Worm (Caenorhabditis elegans) whole organism, L3 larva: ENCODE measurements around the gene npp-21.

ENCODE experiments used
- ama-1 ChIP-seq: fragments of 150-350 bp; optimal IDR thresholded peaks from 2 replicates; lab custom pipeline; 2018
- daf-12 ChIP-seq: fragments of 150-350 bp; optimal IDR thresholded peaks from 2 replicates; lab custom pipeline; 2014; ENCODE audit warnings: missing biosample characterization, missing genetic modification reagents, missing genetic modification characterization
- elt-2 ChIP-seq: sonication (generic microtip); optimal IDR thresholded peaks from 2 replicates; lab custom pipeline; 2016; ENCODE audit warnings: missing genetic modification reagents, mild to moderate bottlenecking, missing genetic modification characterization, missing compliant biosample characterization
- eor-1 ChIP-seq, 2 experiments: fragments of 150-350 bp; optimal IDR thresholded peaks; 2 replicates each; lab custom pipeline; 2014 to 2018; ENCODE audit warnings: missing biosample characterization in 2 of 2, missing genetic modification characterization in 2 of 2
- fkh-10 ChIP-seq: sonication (generic microtip); optimal IDR thresholded peaks from 2 replicates; lab custom pipeline; 2017; ENCODE audit warnings: missing biosample characterization, missing genetic modification reagents, missing genetic modification characterization
- fos-1 ChIP-seq: fragments of 150-350 bp; optimal IDR thresholded peaks from 2 replicates; lab custom pipeline; 2014; ENCODE audit warnings: missing biosample characterization, missing genetic modification characterization
- jun-1 ChIP-seq: fragments of 150-350 bp; optimal IDR thresholded peaks from 2 replicates; lab custom pipeline; 2014; ENCODE audit warnings: missing biosample characterization, missing genetic modification reagents, missing genetic modification characterization
- lin-39 ChIP-seq: fragments of 150-350 bp; optimal IDR thresholded peaks from 2 replicates; lab custom pipeline; 2018; ENCODE audit warnings: missing biosample characterization, missing genetic modification reagents, missing genetic modification characterization
- nhr-12 ChIP-seq: fragments of 150-350 bp; optimal IDR thresholded peaks from 2 replicates; lab custom pipeline; 2014; ENCODE audit warnings: missing biosample characterization, missing genetic modification characterization
- pha-4 ChIP-seq: fragments of 150-350 bp; optimal IDR thresholded peaks from 2 replicates; lab custom pipeline; 2014; ENCODE audit warnings: missing biosample characterization, missing genetic modification reagents, missing genetic modification characterization
- snpc-4 ChIP-seq: fragments of 150-350 bp; optimal IDR thresholded peaks from 2 replicates; lab custom pipeline; 2014; ENCODE audit warnings: missing biosample characterization, missing genetic modification characterization
- tbx-2 ChIP-seq: sonication (generic microtip); optimal IDR thresholded peaks from 2 replicates; lab custom pipeline; 2016; ENCODE audit warnings: mild to moderate bottlenecking, missing genetic modification characterization, missing compliant biosample characterization
- unc-39 ChIP-seq: sonication (generic microtip); optimal IDR thresholded peaks from 4 replicates; lab custom pipeline; 2017; ENCODE audit warnings: missing biosample characterization, missing genetic modification characterization
- unc-62 ChIP-seq: fragments of 150-350 bp; sonication (generic microtip); optimal IDR thresholded peaks from 4 replicates; lab custom pipeline; 2014; ENCODE audit warnings: missing biosample characterization, missing genetic modification reagents, missing genetic modification characterization

DNA sequence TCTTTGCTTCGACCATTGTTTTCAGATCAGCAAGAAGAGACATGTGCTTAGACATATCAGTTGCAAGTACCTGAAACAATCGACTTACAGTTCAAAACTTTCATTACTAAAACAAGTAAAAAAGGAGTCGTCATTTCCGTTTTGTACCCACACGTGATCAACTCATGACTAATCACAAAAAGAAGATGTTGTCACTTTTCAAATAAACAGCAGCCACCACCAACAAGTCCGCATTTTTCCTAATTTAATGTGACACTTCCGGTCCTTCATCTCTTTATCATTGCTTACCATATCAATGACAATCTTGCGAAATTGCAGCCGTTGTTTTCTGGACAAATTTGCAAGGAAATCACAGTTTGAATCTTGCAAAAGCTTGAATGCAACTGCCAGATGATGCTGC, 29.2 kb downstream of the npp-21 start:
- TF ChIP-seq daf-12 (tag; lab: Kevin White, UChicago) (no peak), fos-1 (tag; lab: Kevin White, UChicago) (no peak), unc-62 (no peak), pha-4 (no peak), nhr-12 (tag; lab: Kevin White, UChicago) (no peak), snpc-4 (tag; lab: Kevin White, UChicago) (no peak), eor-1 (tag; optimal IDR thresholded peaks at IDR 0.05; lab: Kevin White, UChicago) (no peak), unc-39 (tag; lab: Kevin White, UChicago) (no peak), tbx-2 (tag; lab: Kevin White, UChicago) (no peak), jun-1 (no peak), fkh-10 (no peak), ama-1 (lab: Kevin White, UChicago) (no peak), lin-39 (tag; lab: Kevin White, UChicago) (no peak), elt-2 (tag; lab: Kevin White, UChicago) (no peak)
